Worm (Caenorhabditis elegans): ENCODE measurements around the gene gcy-29.

gcy-29 gene

ce11 chrII:14515017-14515416 is 33.6 kb downstream of the gcy-29 start, which contains the start of gene K10H10.9:
Gene K10H10.9, minus strand, starts transcription at chrII:14515117.
- TF ChIP-seq dmd-4 (tag; optimal IDR thresholded peaks at IDR 0.05; ENCODE audit: borderline replicate concordance), result no peak

- no peak for TF ChIP-seq Y22D7AL.16 (tag; optimal IDR thresholded peaks at IDR 0.05)
- no peak for TF ChIP-seq ztf-16 (tag; optimal IDR thresholded peaks at IDR 0.05)
- no peak for TF ChIP-seq pax-1 (tag; optimal IDR thresholded peaks at IDR 0.05)
- no peak for TF ChIP-seq unc-42 (tag; optimal IDR thresholded peaks at IDR 0.05)
- TF ChIP-seq elt-4 (tag; optimal IDR thresholded peaks at IDR 0.05), result no peak
- no peak for TF ChIP-seq pha-4 (tag; optimal IDR thresholded peaks at IDR 0.05)
- no peak for TF ChIP-seq hlh-8 (tag; optimal IDR thresholded peaks at IDR 0.05)
- no peak for TF ChIP-seq ceh-24 (tag; optimal IDR thresholded peaks at IDR 0.05)
- TF ChIP-seq ceh-6 (GFP tag; optimal IDR thresholded peaks at IDR 0.05), result no peak
- TF ChIP-seq zip-5 (tag; optimal IDR thresholded peaks at IDR 0.05), result no peak
- TF ChIP-seq unc-55 (GFP tag; optimal IDR thresholded peaks at IDR 0.05), result no peak
Observed at ce11 chrII:14511189-14511588, 37.4 kb downstream of the gcy-29 start, which contains the start of gene K10H10.13. Gene K10H10.13, minus strand, starts transcription at chrII:14511289.

- no peak for TF ChIP-seq K02D7.2 (tag; optimal IDR thresholded peaks at IDR 0.05)
- TF ChIP-seq elt-2 (tag; optimal IDR thresholded peaks at IDR 0.05), result peak; percentile 66
- TF ChIP-seq ceh-22 (tag; optimal IDR thresholded peaks at IDR 0.05), result no peak
Observed at ce11 chrII:14510162-14510561, 38.4 kb downstream of the gcy-29 start.

- TF ChIP-seq C38D4.7 (GFP tag; optimal IDR thresholded peaks at IDR 0.05) (no peak), ceh-6 (GFP tag; optimal IDR thresholded peaks at IDR 0.05) (no peak), ztf-16 (tag; optimal IDR thresholded peaks at IDR 0.05) (no peak), lin-11 (tag; optimal IDR thresholded peaks at IDR 0.05) (no peak), ref-2 (tag; optimal IDR thresholded peaks at IDR 0.05) (no peak), ceh-19 (GFP tag; optimal IDR thresholded peaks at IDR 0.05) (no peak), pqm-1 (tag; optimal IDR thresholded peaks at IDR 0.05) (no peak), ceh-45 (GFP tag; IDR thresholded peaks at IDR 0.05) (no peak)
Observed at ce11 chrII:14507563-14507962, 41.0 kb downstream of the gcy-29 start, which contains the start of the genes K10H10.7 and K10H10.10. Gene K10H10.7, minus strand, starts transcription at chrII:14507663. Gene K10H10.10, plus strand, starts transcription at chrII:14507766.

- no peak for TF ChIP-seq ceh-48 (tag; optimal IDR thresholded peaks at IDR 0.05)
Observed at ce11 chrII:14506245-14506644, 42.3 kb downstream of the gcy-29 start, which contains the start of gene K10H10.12. Gene K10H10.12, minus strand, starts transcription at chrII:14506345.

ce11 chrII:14502997-14503396 is 45.6 kb downstream of the gcy-29 start, which contains the start of gene K10H10.6:
Gene K10H10.6, plus strand, starts transcription at chrII:14503297.
- TF ChIP-seq elt-4 (tag; optimal IDR thresholded peaks at IDR 0.05), result no peak
- no peak for TF ChIP-seq pqm-1 (tag; optimal IDR thresholded peaks at IDR 0.05)
- TF ChIP-seq mec-3 (tag; optimal IDR thresholded peaks at IDR 0.05; ENCODE audit: borderline replicate concordance), result no peak
- no peak for TF ChIP-seq nhr-232 (tag; optimal IDR thresholded peaks at IDR 0.05)
- no peak for TF ChIP-seq rnt-1 (tag; optimal IDR thresholded peaks at IDR 0.05)
- no peak for TF ChIP-seq zip-5 (tag; optimal IDR thresholded peaks at IDR 0.05)
- TF ChIP-seq ref-2 (tag; optimal IDR thresholded peaks at IDR 0.05), result no peak
- no peak for TF ChIP-seq tbx-7 (tag; optimal IDR thresholded peaks at IDR 0.05)
- TF ChIP-seq ceh-45 (GFP tag; IDR thresholded peaks at IDR 0.05), result no peak
- TF ChIP-seq eyg-1 (tag; optimal IDR thresholded peaks at IDR 0.05), result no peak
- no peak for TF ChIP-seq ttx-3 (tag; optimal IDR thresholded peaks at IDR 0.05)
- no peak for TF ChIP-seq pros-1 (tag; optimal IDR thresholded peaks at IDR 0.05)
- no peak for TF ChIP-seq hlh-30 (tag; optimal IDR thresholded peaks at IDR 0.05; ENCODE audit: insufficient read depth)
- no peak for TF ChIP-seq K09A11.1 (tag; optimal IDR thresholded peaks at IDR 0.05; ENCODE audit: insufficient read depth)
- no peak for TF ChIP-seq ceh-22 (tag; optimal IDR thresholded peaks at IDR 0.05)
- no peak for TF ChIP-seq hlh-6 (tag; optimal IDR thresholded peaks at IDR 0.05)
- TF ChIP-seq ceh-2 (tag; optimal IDR thresholded peaks at IDR 0.05), result no peak
- TF ChIP-seq hlh-8 (tag; optimal IDR thresholded peaks at IDR 0.05), result no peak
- no peak for TF ChIP-seq ztf-16 (tag; optimal IDR thresholded peaks at IDR 0.05)
- no peak for TF ChIP-seq unc-86 (tag; optimal IDR thresholded peaks at IDR 0.05)
